Worm (Caenorhabditis elegans): ENCODE data around the gene F19B10.6.

DNA sequence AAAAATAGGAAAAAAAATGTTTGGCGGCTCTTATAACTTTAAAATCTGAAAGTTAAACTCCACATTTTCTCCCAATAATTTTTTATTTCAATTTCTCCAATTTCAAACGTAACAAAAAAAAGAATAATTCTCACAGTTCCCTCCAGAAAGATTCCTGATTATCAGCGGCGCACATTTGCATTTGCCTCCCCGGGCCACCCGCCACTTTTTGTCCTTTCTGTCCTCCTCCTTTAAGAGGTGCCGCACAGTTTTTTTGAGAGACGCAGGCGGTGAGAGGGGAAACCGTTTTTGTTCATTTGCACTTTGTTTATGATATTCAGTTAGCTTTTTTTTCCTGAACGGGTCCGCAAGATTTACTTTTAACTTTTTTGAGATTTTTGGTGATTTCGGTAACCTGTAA, 42.8 kb downstream of the F19B10.6 start:
- TF ChIP-seq fos-1 (tag; optimal IDR thresholded peaks at IDR 0.05) (no peak), efl-1 (optimal IDR thresholded peaks at IDR 0.05) (no peak), efl-1 (GFP tag; optimal IDR thresholded peaks at IDR 0.05 in 1 of 2) (no peak), rnt-1 (tag; optimal IDR thresholded peaks at IDR 0.05) (no peak), mep-1 (tag; optimal IDR thresholded peaks at IDR 0.05) (no peak), aly-2 (tag; optimal IDR thresholded peaks at IDR 0.05) (no peak), ztf-11 (tag; optimal IDR thresholded peaks at IDR 0.05) (no peak), ces-1 (GFP tag; optimal IDR thresholded peaks at IDR 0.05) (no peak)
